Worm (Caenorhabditis elegans) whole organism, L1 larva: ENCODE measurements around the gene srg-65.
A peak's percentile ranks its signal among the peaks of the same experiment; 100 is the strongest.

Experiments
- C04F5.9 ChIP-seq: sonication (generic microtip); optimal IDR thresholded peaks from 2 replicates; lab custom pipeline; 2016; ENCODE audit warnings: missing genetic modification characterization, missing compliant biosample characterization
- C16A3.4 ChIP-seq: fragments of 150-350 bp; optimal IDR thresholded peaks from 2 replicates; lab custom pipeline; 2014; ENCODE audit warnings: missing biosample characterization, missing genetic modification characterization
- F16B12.6 ChIP-seq: fragments of 150-350 bp; optimal IDR thresholded peaks from 2 replicates; lab custom pipeline; 2014; ENCODE audit warnings: missing biosample characterization, missing genetic modification characterization
- aha-1 ChIP-seq: fragments of 150-350 bp; optimal IDR thresholded peaks from 2 replicates; lab custom pipeline; 2014; ENCODE audit warnings: missing biosample characterization, missing genetic modification characterization
- alr-1 ChIP-seq: fragments of 200-800 bp; sonication (Bioruptor generic); optimal IDR thresholded peaks from 2 replicates; lab custom pipeline; 2018; ENCODE audit warnings: borderline replicate concordance, mild to moderate bottlenecking, missing genetic modification characterization, missing compliant biosample characterization
- ama-1 ChIP-seq: fragments of 150-350 bp; optimal IDR thresholded peaks from 2 replicates; lab custom pipeline; 2014
- blmp-1 ChIP-seq: fragments of 150-350 bp; optimal IDR thresholded peaks from 2 replicates; lab custom pipeline; 2014; ENCODE audit warnings: missing biosample characterization, missing genetic modification characterization
- ceh-8 ChIP-seq: fragments of 200-800 bp; sonication (Bioruptor generic); optimal IDR thresholded peaks from 2 replicates; lab custom pipeline; 2018; ENCODE audit warnings: mild to moderate bottlenecking, missing genetic modification characterization, moderate library complexity, missing compliant biosample characterization
- ceh-82 ChIP-seq, 3 experiments: fragments of 150-350 bp in 1 of 3; sonication (generic microtip) in 2 of 3; optimal IDR thresholded peaks; 2 replicates each; lab custom pipeline; 2014 to 2017; ENCODE audit warnings: missing biosample characterization in 3 of 3, missing genetic modification characterization in 3 of 3
- ces-1 ChIP-seq: fragments of 150-350 bp; optimal IDR thresholded peaks from 2 replicates; lab custom pipeline; 2014; ENCODE audit warnings: missing biosample characterization, missing genetic modification reagents, missing genetic modification characterization
- dpl-1 ChIP-seq, 3 experiments: fragments of 150-350 bp in 2 of 3; sonication (generic microtip) in 1 of 3; optimal IDR thresholded peaks; 2 replicates each; lab custom pipeline; 2014 to 2017; ENCODE audit warnings: missing biosample characterization in 3 of 3, missing genetic modification characterization in 3 of 3, missing genetic modification reagents in 3 of 3
- dsc-1 ChIP-seq: sonication (generic microtip); optimal IDR thresholded peaks from 2 replicates; lab custom pipeline; 2016; ENCODE audit warnings: mild to moderate bottlenecking, missing genetic modification characterization, missing compliant biosample characterization
- efl-1 ChIP-seq, 4 experiments: fragments of 150-350 bp; optimal IDR thresholded peaks in 3 of 4; peaks in 1 of 4; 1 replicate in 1 of 4; 2 replicates in 3 of 4; lab custom pipeline; 2014; ENCODE audit warnings: missing biosample characterization in 2 of 4, missing genetic modification characterization in 2 of 4, missing genetic modification reagents in 2 of 4
- efl-3 ChIP-seq: fragments of 200-800 bp; sonication (Bioruptor generic); optimal IDR thresholded peaks from 2 replicates; lab custom pipeline; 2018; ENCODE audit warnings: mild to moderate bottlenecking, missing genetic modification characterization, missing compliant biosample characterization
- egl-13 ChIP-seq: sonication (generic microtip); optimal IDR thresholded peaks from 2 replicates; lab custom pipeline; 2016; ENCODE audit warnings: missing genotype, missing genetic modification reagents, missing genetic modification characterization, missing compliant biosample characterization
- egl-27 ChIP-seq, 2 experiments: fragments of 150-350 bp in 1 of 2; sonication (generic microtip); optimal IDR thresholded peaks; 3 replicates each; lab custom pipeline; 2017 to 2018; ENCODE audit warnings: missing biosample characterization in 2 of 2, missing genetic modification characterization in 2 of 2, missing genetic modification reagents in 2 of 2
- ets-5 ChIP-seq: fragments of 200-800 bp; sonication (Bioruptor generic); IDR thresholded peaks from 2 replicates; pipeline ENCODE4 v1.3.6; 2022; ENCODE audit warnings: missing genetic modification characterization, missing compliant biosample characterization
- fkh-10 ChIP-seq: sonication (generic microtip); optimal IDR thresholded peaks from 2 replicates; lab custom pipeline; 2017; ENCODE audit warnings: missing biosample characterization, missing genetic modification reagents, missing genetic modification characterization
- fkh-4 ChIP-seq: sonication (generic microtip); optimal IDR thresholded peaks from 2 replicates; lab custom pipeline; 2016; ENCODE audit warnings: missing compliant biosample characterization, missing genetic modification characterization, borderline replicate concordance
- fos-1 ChIP-seq: fragments of 150-350 bp; optimal IDR thresholded peaks from 2 replicates; lab custom pipeline; 2014; ENCODE audit warnings: missing biosample characterization, missing genetic modification characterization
- lin-13 ChIP-seq: fragments of 150-350 bp; optimal IDR thresholded peaks from 2 replicates; lab custom pipeline; 2014; ENCODE audit warnings: missing biosample characterization, missing genetic modification reagents, missing genetic modification characterization
- lin-14 ChIP-seq: fragments of 200-800 bp; sonication (Bioruptor generic); optimal IDR thresholded peaks from 2 replicates; lab custom pipeline; 2018; ENCODE audit warnings: mild to moderate bottlenecking, missing genetic modification characterization, moderate library complexity, missing compliant biosample characterization
- lin-15B ChIP-seq: fragments of 150-350 bp; sonication (generic microtip); optimal IDR thresholded peaks from 3 replicates; lab custom pipeline; 2014; ENCODE audit warnings: missing biosample characterization, missing genetic modification characterization
- lin-39 ChIP-seq: fragments of 150-350 bp; optimal IDR thresholded peaks from 2 replicates; lab custom pipeline; 2014; ENCODE audit warnings: missing biosample characterization, missing genetic modification reagents, missing genetic modification characterization
- lsy-2 ChIP-seq, 2 experiments: fragments of 150-350 bp; optimal IDR thresholded peaks; 2 replicates each; lab custom pipeline; 2014; ENCODE audit warnings: missing biosample characterization in 2 of 2, missing genetic modification characterization in 2 of 2
- mab-9 ChIP-seq: fragments of 200-800 bp; sonication (Bioruptor generic); IDR thresholded peaks from 2 replicates; pipeline ENCODE4 v1.3.6; 2022; ENCODE audit warnings: missing genetic modification reagents, missing genetic modification characterization, missing compliant biosample characterization
- mdl-1 ChIP-seq, 2 experiments: fragments of 150-350 bp; optimal IDR thresholded peaks; 2 replicates each; lab custom pipeline; 2014 to 2017; ENCODE audit warnings: missing biosample characterization in 2 of 2, missing genetic modification characterization in 2 of 2, inconsistent platforms in 1 of 2
- mep-1 ChIP-seq: fragments of 150-350 bp; optimal IDR thresholded peaks from 2 replicates; lab custom pipeline; 2014; ENCODE audit warnings: missing biosample characterization, missing genetic modification characterization
- nhr-12 ChIP-seq: sonication (generic microtip); optimal IDR thresholded peaks from 2 replicates; lab custom pipeline; 2017; ENCODE audit warnings: missing biosample characterization, missing genetic modification characterization
- nhr-19 ChIP-seq: fragments of 200-800 bp; sonication (Bioruptor generic); conservative IDR thresholded peaks from 2 replicates; pipeline ENCODE4 v1.3.6; 2022; ENCODE audit warnings: missing genetic modification characterization, missing compliant biosample characterization
- nhr-20 ChIP-seq: sonication (generic microtip); optimal IDR thresholded peaks from 2 replicates; lab custom pipeline; 2016; ENCODE audit warnings: mild to moderate bottlenecking, missing genetic modification characterization, missing compliant biosample characterization
- nhr-28 ChIP-seq: fragments of 150-350 bp; optimal IDR thresholded peaks from 2 replicates; lab custom pipeline; 2014; ENCODE audit warnings: missing biosample characterization, missing genetic modification characterization
- nhr-71 ChIP-seq: sonication (generic microtip); optimal IDR thresholded peaks from 2 replicates; lab custom pipeline; 2016; ENCODE audit warnings: mild to moderate bottlenecking, missing genetic modification characterization, moderate library complexity, missing compliant biosample characterization
- nhr-77 ChIP-seq: fragments of 150-350 bp; optimal IDR thresholded peaks from 2 replicates; lab custom pipeline; 2014; ENCODE audit warnings: missing biosample characterization, missing genetic modification characterization
- nhr-90 ChIP-seq: sonication (generic microtip); optimal IDR thresholded peaks from 2 replicates; lab custom pipeline; 2016; ENCODE audit warnings: mild to moderate bottlenecking, missing genetic modification characterization, missing compliant biosample characterization; ENCODE audit not compliant: poor library complexity
- pag-3 ChIP-seq: sonication (generic microtip); optimal IDR thresholded peaks from 2 replicates; lab custom pipeline; 2017; ENCODE audit warnings: missing genetic modification characterization, mild to moderate bottlenecking, missing compliant biosample characterization, antibody characterized with exemption, borderline replicate concordance; ENCODE audit not compliant: insufficient read depth
- pqm-1 ChIP-seq: sonication (generic microtip); optimal IDR thresholded peaks from 3 replicates; lab custom pipeline; 2017; ENCODE audit warnings: missing biosample characterization, missing genetic modification characterization
- skn-1 ChIP-seq: fragments of 150-350 bp; optimal IDR thresholded peaks from 2 replicates; lab custom pipeline; 2014; ENCODE audit warnings: missing biosample characterization, missing genetic modification characterization
- sptf-1 ChIP-seq: fragments of 150-350 bp; optimal IDR thresholded peaks from 2 replicates; lab custom pipeline; 2014; ENCODE audit warnings: missing biosample characterization, missing genetic modification characterization
- swsn-7 ChIP-seq: sonication (generic microtip); optimal IDR thresholded peaks from 2 replicates; lab custom pipeline; 2016; ENCODE audit warnings: missing genetic modification characterization, missing compliant biosample characterization
- tlp-1 ChIP-seq: fragments of 150-350 bp; optimal IDR thresholded peaks from 2 replicates; lab custom pipeline; 2014; ENCODE audit warnings: missing biosample characterization, missing genetic modification characterization
- vab-15 ChIP-seq: sonication (generic microtip); optimal IDR thresholded peaks from 2 replicates; lab custom pipeline; 2017; ENCODE audit warnings: missing genotype, mild to moderate bottlenecking, missing genetic modification characterization, missing compliant biosample characterization
- xbp-1 ChIP-seq: sonication (generic microtip); optimal IDR thresholded peaks from 2 replicates; lab custom pipeline; 2016; ENCODE audit warnings: missing genetic modification characterization, missing compliant biosample characterization
- zag-1 ChIP-seq: fragments of 150-350 bp; optimal IDR thresholded peaks from 2 replicates; lab custom pipeline; 2014; ENCODE audit warnings: missing biosample characterization, missing genetic modification characterization

srg-65 gene

ce11 chrV:5445839-5446238 lies 38.9 kb downstream of the srg-65 start, which contains the start of gene F08F3.1:
Gene F08F3.1 (plus strand): TSS chrV:5446139.
- TF ChIP-seq ets-5 (GFP tag; lab: Robert Waterston, UW), result no peak
- TF ChIP-seq skn-1 (tag; lab: Kevin White, UChicago), result no peak

ce11 chrV:5444037-5444436 lies 40.7 kb downstream of the srg-65 start:
- TF ChIP-seq dsc-1 (tag; lab: Kevin White, UChicago), result peak; percentile 56
- peak; percentile 19 for TF ChIP-seq fkh-4 (tag; lab: Kevin White, UChicago)
- TF ChIP-seq pqm-1, result no peak
- TF ChIP-seq alr-1 (tag; lab: Kevin White, UChicago), result no peak
- no peak for TF ChIP-seq egl-27 (tag; optimal IDR thresholded peaks at IDR 0.05; lab: Kevin White, UChicago)
- no peak for TF ChIP-seq fkh-10 (GFP tag; lab: Kevin White, UChicago)
- TF ChIP-seq nhr-12 (tag; lab: Kevin White, UChicago), result no peak

DNA sequence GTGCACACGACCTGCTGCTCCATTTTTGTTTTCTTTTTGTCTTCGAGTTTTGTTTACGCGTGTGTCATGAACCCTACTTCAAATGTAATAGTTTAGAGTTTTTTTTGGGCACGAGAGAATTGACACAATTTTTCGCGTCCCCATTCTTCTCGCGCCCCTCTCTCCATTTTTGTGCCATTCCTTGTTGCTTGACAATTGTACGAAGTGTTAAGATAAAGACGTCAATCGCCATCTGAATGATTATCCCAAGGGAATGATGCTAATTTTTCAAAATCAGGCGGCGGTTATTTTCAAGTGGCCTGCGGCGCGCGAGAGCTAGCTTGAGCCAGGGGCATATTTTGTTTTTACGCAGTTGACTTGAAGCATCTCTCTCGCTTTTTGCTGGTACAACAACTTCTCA lies 42.4 kb downstream of the srg-65 start:
- TF ChIP-seq lsy-2 (tag; optimal IDR thresholded peaks at IDR 0.05; lab: Kevin White, UChicago) (no peak), lin-14 (GFP tag; lab: Kevin White, UChicago) (peak; percentile 28), fos-1 (tag; lab: Kevin White, UChicago) (no peak), mab-9 (GFP tag; lab: Robert Waterston, UW) (0 out of 2 replicates have a peak, but pooled peaks have one; percentile 11)

DNA sequence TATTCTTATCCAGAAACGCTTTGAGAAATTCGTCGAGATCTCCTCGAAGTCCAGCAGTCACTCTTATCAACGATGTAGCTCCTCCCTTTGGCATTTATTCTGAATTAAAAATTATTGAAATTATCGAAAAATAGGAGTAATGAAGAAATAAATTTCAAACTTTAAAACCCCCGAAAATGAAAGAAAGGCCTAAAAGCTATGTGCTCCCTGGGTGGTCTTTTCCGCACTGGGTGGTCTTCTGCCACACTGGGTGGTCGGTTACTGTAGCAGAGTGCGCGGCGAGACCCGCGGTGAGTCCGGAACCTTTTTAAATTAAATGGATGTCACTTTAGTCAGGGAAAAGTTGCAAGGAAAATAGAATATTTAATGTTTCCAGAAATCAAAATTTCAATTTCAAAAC lies 45.7 kb downstream of the srg-65 start, which contains the start of gene snpc-1.3:
Gene snpc-1.3 (minus strand): TSS at position 101 of the 400 bp plus-strand sequence.
- TF ChIP-seq xbp-1 (no peak), efl-3 (GFP tag; lab: Kevin White, UChicago) (no peak), egl-13 (tag; lab: Kevin White, UChicago) (no peak), fkh-10 (GFP tag; lab: Kevin White, UChicago) (no peak), sptf-1 (no peak), tlp-1 (tag; lab: Kevin White, UChicago) (no peak), nhr-28 (tag; lab: Kevin White, UChicago) (no peak), lsy-2 (tag; optimal IDR thresholded peaks at IDR 0.05; lab: Kevin White, UChicago) (no peak), ama-1 (lab: Kevin White, UChicago) (no peak), dsc-1 (tag; lab: Kevin White, UChicago) (no peak), vab-15 (tag; lab: Kevin White, UChicago) (no peak), pag-3 (tag; lab: Kevin White, UChicago) (no peak), zag-1 (tag; lab: Kevin White, UChicago) (no peak), pqm-1 (no peak), ces-1 (no peak), nhr-19 (GFP tag; lab: Robert Waterston, UW) (no peak), lin-15B (tag; lab: Kevin White, UChicago) (no peak), C04F5.9 (no peak)
- TF ChIP-seq, all 84 proteins: peak for 0

- TF ChIP-seq lin-13 (GFP tag; lab: Kevin White, UChicago) (peak; percentile 25), swsn-7 (peak; percentile 11), efl-1 (optimal IDR thresholded peaks at IDR 0.05; lab: Kevin White, UChicago) (peak; percentile 48 to 90), efl-1 (GFP tag; optimal IDR thresholded peaks at IDR 0.05 in 1 of 2; lab: Kevin White, UChicago) (peak; percentile 89 to 99), ceh-8 (GFP tag; lab: Kevin White, UChicago) (no peak), nhr-71 (peak; percentile 59), lin-39 (no peak), blmp-1 (tag; lab: Kevin White, UChicago) (peak; percentile 89), C16A3.4 (tag; lab: Kevin White, UChicago) (peak; percentile 72), nhr-20 (peak; percentile 80), dpl-1 (GFP tag; optimal IDR thresholded peaks at IDR 0.05; lab: Kevin White, UChicago) (peak; percentile 85 to 91 (median 91)), nhr-77 (tag; lab: Kevin White, UChicago) (no peak), mep-1 (tag; lab: Kevin White, UChicago) (peak; percentile 44), F16B12.6 (tag; lab: Kevin White, UChicago) (peak; percentile 10), aha-1 (tag; lab: Kevin White, UChicago) (no peak), nhr-28 (tag; lab: Kevin White, UChicago) (no peak), pag-3 (tag; lab: Kevin White, UChicago) (no peak), egl-27 (tag; optimal IDR thresholded peaks at IDR 0.05; lab: Kevin White, UChicago) (no peak), mdl-1 (tag; optimal IDR thresholded peaks at IDR 0.05; lab: Kevin White, UChicago) (peak in 1 of 2 experiments; percentile 33), ceh-82 (tag; optimal IDR thresholded peaks at IDR 0.05; lab: Kevin White, UChicago) (peak in 1 of 3 experiments; percentile 36), nhr-90 (tag; lab: Kevin White, UChicago) (peak; percentile 64)
Measured at ce11 chrV:5433020-5433419, 51.7 kb downstream of the srg-65 start, which contains the start of gene acl-6. Gene acl-6 (plus strand): TSS chrV:5433386.
